Worm (Caenorhabditis elegans) whole organism, L1 larva: Measurements from ENCODE around the gene sip-1.

Source experiments
- C34B4.2 ChIP-seq: sonication (generic microtip); optimal IDR thresholded peaks from 2 replicates; lab custom pipeline; 2017; ENCODE audit warnings: mild to moderate bottlenecking, missing genetic modification characterization, missing compliant biosample characterization
- Y116A8C.19 ChIP-seq: sonication (generic microtip); optimal IDR thresholded peaks from 2 replicates; lab custom pipeline; 2016; ENCODE audit warnings: missing compliant biosample characterization, missing genetic modification characterization, borderline replicate concordance
- aly-2 ChIP-seq: fragments of 150-350 bp; optimal IDR thresholded peaks from 2 replicates; lab custom pipeline; 2014; ENCODE audit warnings: missing biosample characterization, missing genetic modification characterization
- ama-1 ChIP-seq: fragments of 150-350 bp; optimal IDR thresholded peaks from 2 replicates; lab custom pipeline; 2014
- blmp-1 ChIP-seq: fragments of 150-350 bp; optimal IDR thresholded peaks from 2 replicates; lab custom pipeline; 2014; ENCODE audit warnings: missing biosample characterization, missing genetic modification characterization
- ceh-63 ChIP-seq: fragments of 200-800 bp; sonication (Bioruptor generic); optimal IDR thresholded peaks from 2 replicates; lab custom pipeline; 2018; ENCODE audit warnings: mild to moderate bottlenecking, missing genetic modification characterization, missing compliant biosample characterization
- ceh-88 ChIP-seq: fragments of 200-800 bp; sonication (Bioruptor generic); IDR thresholded peaks from 2 replicates; pipeline ENCODE4 v1.3.6; 2022; ENCODE audit warnings: missing genetic modification characterization, missing compliant biosample characterization
- dpl-1 ChIP-seq, 3 experiments: fragments of 150-350 bp in 2 of 3; sonication (generic microtip) in 1 of 3; optimal IDR thresholded peaks; 2 replicates each; lab custom pipeline; 2014 to 2017; ENCODE audit warnings: missing biosample characterization in 3 of 3, missing genetic modification characterization in 3 of 3, missing genetic modification reagents in 3 of 3
- efl-1 ChIP-seq, 4 experiments: fragments of 150-350 bp; optimal IDR thresholded peaks in 3 of 4; peaks in 1 of 4; 1 replicate in 1 of 4; 2 replicates in 3 of 4; lab custom pipeline; 2014; ENCODE audit warnings: missing biosample characterization in 2 of 4, missing genetic modification characterization in 2 of 4, missing genetic modification reagents in 2 of 4
- efl-3 ChIP-seq: fragments of 200-800 bp; sonication (Bioruptor generic); optimal IDR thresholded peaks from 2 replicates; lab custom pipeline; 2018; ENCODE audit warnings: mild to moderate bottlenecking, missing genetic modification characterization, missing compliant biosample characterization
- elt-2 ChIP-seq: sonication (generic microtip); optimal IDR thresholded peaks from 2 replicates; lab custom pipeline; 2016; ENCODE audit warnings: missing genetic modification characterization, mild to moderate bottlenecking, inconsistent platforms, missing compliant biosample characterization, missing genetic modification reagents
- elt-3 ChIP-seq, 6 experiments: fragments of 150-350 bp in 1 of 6; sonication (generic microtip); optimal IDR thresholded peaks; 2 replicates each; lab custom pipeline; 2017 to 2018; ENCODE audit warnings: missing biosample characterization in 6 of 6, missing genetic modification characterization in 6 of 6, inconsistent platforms in 1 of 6
- ets-5 ChIP-seq: fragments of 200-800 bp; sonication (Bioruptor generic); IDR thresholded peaks from 2 replicates; pipeline ENCODE4 v1.3.6; 2022; ENCODE audit warnings: missing genetic modification characterization, missing compliant biosample characterization
- fkh-4 ChIP-seq: sonication (generic microtip); optimal IDR thresholded peaks from 2 replicates; lab custom pipeline; 2016; ENCODE audit warnings: missing compliant biosample characterization, missing genetic modification characterization, borderline replicate concordance
- fkh-8 ChIP-seq: sonication (generic microtip); optimal IDR thresholded peaks from 2 replicates; lab custom pipeline; 2016; ENCODE audit warnings: mild to moderate bottlenecking, missing genetic modification characterization, missing compliant biosample characterization
- hlh-17 ChIP-seq: fragments of 200-800 bp; sonication (Bioruptor generic); optimal IDR thresholded peaks from 2 replicates; lab custom pipeline; 2018; ENCODE audit warnings: missing genetic modification characterization, mild to moderate bottlenecking, missing compliant biosample characterization, moderate library complexity, borderline replicate concordance
- irx-1 ChIP-seq: sonication (generic microtip); optimal IDR thresholded peaks from 2 replicates; lab custom pipeline; 2016; ENCODE audit warnings: missing genetic modification characterization, missing compliant biosample characterization
- jun-1 ChIP-seq: fragments of 150-350 bp; optimal IDR thresholded peaks from 2 replicates; lab custom pipeline; 2014; ENCODE audit warnings: missing biosample characterization, missing genetic modification reagents, missing genetic modification characterization
- lin-35 ChIP-seq, 2 experiments: fragments of 150-350 bp; optimal IDR thresholded peaks; 2 replicates each; lab custom pipeline; 2014; ENCODE audit warnings: missing biosample characterization in 2 of 2, missing genetic modification characterization in 2 of 2, missing genetic modification reagents in 2 of 2
- lin-39 ChIP-seq: fragments of 150-350 bp; optimal IDR thresholded peaks from 2 replicates; lab custom pipeline; 2014; ENCODE audit warnings: missing biosample characterization, missing genetic modification reagents, missing genetic modification characterization
- lir-3 ChIP-seq: sonication (generic microtip); optimal IDR thresholded peaks from 2 replicates; lab custom pipeline; 2016; ENCODE audit warnings: mild to moderate bottlenecking, missing genetic modification characterization, moderate library complexity, missing compliant biosample characterization; ENCODE audit not compliant: poor library complexity
- mab-9 ChIP-seq: fragments of 200-800 bp; sonication (Bioruptor generic); IDR thresholded peaks from 2 replicates; pipeline ENCODE4 v1.3.6; 2022; ENCODE audit warnings: missing genetic modification reagents, missing genetic modification characterization, missing compliant biosample characterization
- mef-2 ChIP-seq: fragments of 150-350 bp; optimal IDR thresholded peaks from 2 replicates; lab custom pipeline; 2014; ENCODE audit warnings: missing biosample characterization, missing genetic modification characterization
- mep-1 ChIP-seq: fragments of 150-350 bp; optimal IDR thresholded peaks from 2 replicates; lab custom pipeline; 2014; ENCODE audit warnings: missing biosample characterization, missing genetic modification characterization
- nhr-11 ChIP-seq: fragments of 150-350 bp; optimal IDR thresholded peaks from 2 replicates; lab custom pipeline; 2014; ENCODE audit warnings: missing biosample characterization, missing genetic modification characterization
- nhr-12 ChIP-seq: sonication (generic microtip); optimal IDR thresholded peaks from 2 replicates; lab custom pipeline; 2017; ENCODE audit warnings: missing biosample characterization, missing genetic modification characterization
- nhr-71 ChIP-seq: sonication (generic microtip); optimal IDR thresholded peaks from 2 replicates; lab custom pipeline; 2016; ENCODE audit warnings: mild to moderate bottlenecking, missing genetic modification characterization, moderate library complexity, missing compliant biosample characterization
- nhr-76 ChIP-seq: sonication (generic microtip); optimal IDR thresholded peaks from 2 replicates; lab custom pipeline; 2017; ENCODE audit warnings: missing biosample characterization, missing genetic modification characterization
- nhr-84 ChIP-seq: sonication (generic microtip); optimal IDR thresholded peaks from 2 replicates; lab custom pipeline; 2017; ENCODE audit warnings: missing biosample characterization, missing genetic modification characterization
- nhr-85 ChIP-seq: sonication (generic microtip); peaks from one replicate; lab custom pipeline; 2016; ENCODE audit warnings: missing genetic modification characterization, inconsistent platforms, missing compliant biosample characterization
- nhr-90 ChIP-seq: sonication (generic microtip); optimal IDR thresholded peaks from 2 replicates; lab custom pipeline; 2016; ENCODE audit warnings: mild to moderate bottlenecking, missing genetic modification characterization, missing compliant biosample characterization; ENCODE audit not compliant: poor library complexity
- snpc-4 ChIP-seq: fragments of 150-350 bp; optimal IDR thresholded peaks from 2 replicates; lab custom pipeline; 2014; ENCODE audit warnings: missing biosample characterization, missing genetic modification characterization
- tbx-2 ChIP-seq: sonication (generic microtip); optimal IDR thresholded peaks from 2 replicates; lab custom pipeline; 2016; ENCODE audit warnings: missing genetic modification characterization, missing compliant biosample characterization
- unc-130 ChIP-seq: fragments of 150-350 bp; optimal IDR thresholded peaks from 2 replicates; lab custom pipeline; 2017; ENCODE audit warnings: missing biosample characterization, missing genetic modification characterization, inconsistent platforms
- unc-86 ChIP-seq: sonication (generic microtip); optimal IDR thresholded peaks from 2 replicates; lab custom pipeline; 2016; ENCODE audit warnings: missing genetic modification characterization, missing compliant biosample characterization
- unc-98 ChIP-seq: fragments of 200-800 bp; sonication (Bioruptor generic); IDR thresholded peaks from 2 replicates; pipeline ENCODE4 v1.3.6; 2022; ENCODE audit warnings: missing genetic modification characterization, missing compliant biosample characterization
- xbp-1 ChIP-seq: sonication (generic microtip); optimal IDR thresholded peaks from 2 replicates; lab custom pipeline; 2016; ENCODE audit warnings: missing genetic modification characterization, missing compliant biosample characterization
- zag-1 ChIP-seq: fragments of 150-350 bp; optimal IDR thresholded peaks from 2 replicates; lab custom pipeline; 2014; ENCODE audit warnings: missing biosample characterization, missing genetic modification characterization
- ztf-4 ChIP-seq: fragments of 150-350 bp; optimal IDR thresholded peaks from 2 replicates; lab custom pipeline; 2014; ENCODE audit warnings: missing biosample characterization, missing genetic modification characterization

The sip-1 gene

DNA sequence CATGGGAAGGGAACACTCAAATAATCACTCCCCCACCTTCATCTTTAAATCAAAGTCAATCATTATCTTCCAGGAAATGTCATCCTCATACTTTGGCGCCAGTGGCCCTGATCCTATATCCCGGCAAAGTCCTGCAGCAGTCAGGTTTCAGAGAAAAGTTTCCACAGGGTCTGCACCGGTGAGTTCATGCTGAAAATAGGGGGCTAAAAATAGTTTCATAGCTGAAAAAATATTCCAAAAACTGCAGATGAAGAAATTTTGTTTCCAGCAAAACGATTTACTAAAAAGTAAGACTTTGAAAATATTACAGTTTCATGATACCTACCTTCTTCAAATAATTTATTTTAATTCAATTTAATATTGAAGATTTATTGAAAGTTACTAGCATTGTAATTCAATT is 18.5 kb downstream of the sip-1 start, which contains the start of gene ptr-25:
TSS of gene ptr-25 (plus strand) at position 73 of the 400 bp plus-strand sequence.
- TF ChIP-seq efl-1 (optimal IDR thresholded peaks at IDR 0.05; lab: Kevin White, UChicago) (no peak), efl-1 (GFP tag; optimal IDR thresholded peaks at IDR 0.05 in 1 of 2; lab: Kevin White, UChicago) (peak in 1 of 2 experiments; percentile 75), nhr-84 (tag; lab: Kevin White, UChicago) (no peak)

DNA sequence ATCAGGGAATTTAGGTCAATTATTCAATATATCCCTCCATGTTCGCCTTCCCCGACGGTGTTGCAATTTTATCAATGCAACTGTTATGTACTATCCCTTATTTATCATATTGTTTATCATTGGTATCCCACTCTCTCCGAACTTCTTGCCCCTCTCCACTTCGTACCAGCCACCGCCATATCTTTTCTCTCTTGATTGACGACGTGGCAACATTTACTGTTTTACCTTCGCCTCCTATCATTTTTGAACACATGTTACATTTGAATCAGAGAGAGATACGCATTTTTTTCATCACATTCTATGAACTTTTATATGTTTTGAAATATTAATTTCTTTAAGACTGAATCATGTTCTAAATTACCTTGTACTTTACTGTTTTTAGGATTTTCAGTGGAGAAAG is 20.1 kb downstream of the sip-1 start:
- TF ChIP-seq ceh-88 (GFP tag; lab: Robert Waterston, UW) = no peak
- TF ChIP-seq nhr-85 (tag; lab: Kevin White, UChicago) = peak; percentile 36
- TF ChIP-seq jun-1 (tag; lab: Kevin White, UChicago) = no peak
- no peak for TF ChIP-seq fkh-8 (tag; lab: Kevin White, UChicago)
- peak; percentile 78 for TF ChIP-seq blmp-1
- TF ChIP-seq efl-1 (optimal IDR thresholded peaks at IDR 0.05; lab: Kevin White, UChicago) = no peak
- peak in 1 of 2 experiments; percentile 40 for TF ChIP-seq efl-1 (GFP tag; optimal IDR thresholded peaks at IDR 0.05 in 1 of 2; lab: Kevin White, UChicago)
- TF ChIP-seq mef-2 (tag; lab: Kevin White, UChicago) = no peak
- no peak for TF ChIP-seq xbp-1 (tag; lab: Kevin White, UChicago)
- TF ChIP-seq ets-5 = no peak
- peak in 4 of 6 experiments; percentile 14 to 61 (median 52) for TF ChIP-seq elt-3 (tag; optimal IDR thresholded peaks at IDR 0.05; lab: Kevin White, UChicago)
- no peak for TF ChIP-seq aly-2 (tag; lab: Kevin White, UChicago)

DNA sequence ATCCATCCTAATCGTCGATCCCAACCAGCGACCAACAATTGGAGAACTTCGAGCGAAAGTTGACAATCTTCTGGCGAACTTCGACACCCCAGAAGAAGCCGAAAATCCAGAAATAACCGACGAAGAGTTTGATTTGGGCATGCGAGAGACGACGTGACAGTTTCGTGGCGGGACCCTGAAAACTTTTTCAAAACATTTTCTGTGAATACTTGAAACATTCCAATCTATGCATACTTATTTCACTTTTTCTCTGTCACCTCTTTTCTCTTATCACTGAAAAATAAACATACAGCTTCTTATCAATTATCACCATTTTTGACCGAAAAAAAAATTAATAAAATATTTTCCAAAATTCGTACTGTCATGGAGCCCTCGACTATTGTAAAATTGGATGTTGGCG is 24.6 kb downstream of the sip-1 start, which contains the start of gene D2045.8:
TSS of gene D2045.8 (plus strand) at position 301 of the 400 bp plus-strand sequence.
- TF ChIP-seq irx-1 (no peak), blmp-1 (no peak), fkh-4 (tag; lab: Kevin White, UChicago) (no peak), nhr-12 (tag; lab: Kevin White, UChicago) (no peak), nhr-76 (tag; lab: Kevin White, UChicago) (no peak), nhr-85 (tag; lab: Kevin White, UChicago) (no peak), C34B4.2 (tag; lab: Kevin White, UChicago) (no peak), mep-1 (tag; lab: Kevin White, UChicago) (no peak), snpc-4 (tag; lab: Kevin White, UChicago) (no peak)

DNA sequence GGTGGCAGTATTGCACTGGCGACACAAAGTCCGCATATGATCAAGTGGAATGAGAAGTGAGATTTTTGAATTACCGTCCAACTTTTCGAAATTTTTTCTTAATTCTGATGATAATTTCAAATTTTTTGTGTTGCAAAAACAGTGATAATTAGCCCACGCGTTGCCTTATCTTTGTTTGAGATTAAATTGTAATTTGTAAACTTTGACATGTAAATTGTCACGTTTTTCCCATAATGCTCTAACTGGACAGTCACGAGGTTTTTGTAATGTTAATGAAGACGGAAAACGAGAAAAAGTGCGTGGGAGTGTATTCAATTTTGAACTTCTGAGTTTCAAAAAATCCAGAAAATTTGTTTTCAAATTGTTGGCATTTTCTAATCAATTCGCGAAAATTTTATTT is 25.1 kb downstream of the sip-1 start:
- TF ChIP-seq unc-130 (no peak), ztf-4 (tag; lab: Kevin White, UChicago) (no peak), unc-98 (GFP tag; lab: Robert Waterston, UW) (no peak), nhr-11 (no peak), elt-2 (tag; lab: Kevin White, UChicago) (peak; percentile 70), elt-3 (tag; optimal IDR thresholded peaks at IDR 0.05; lab: Kevin White, UChicago) (no peak), Y116A8C.19 (tag; lab: Kevin White, UChicago) (no peak), dpl-1 (GFP tag; optimal IDR thresholded peaks at IDR 0.05; lab: Kevin White, UChicago) (no peak), lin-35 (GFP tag; optimal IDR thresholded peaks at IDR 0.05; lab: Kevin White, UChicago) (peak in 1 of 2 experiments; percentile 21), tbx-2 (no peak)

DNA sequence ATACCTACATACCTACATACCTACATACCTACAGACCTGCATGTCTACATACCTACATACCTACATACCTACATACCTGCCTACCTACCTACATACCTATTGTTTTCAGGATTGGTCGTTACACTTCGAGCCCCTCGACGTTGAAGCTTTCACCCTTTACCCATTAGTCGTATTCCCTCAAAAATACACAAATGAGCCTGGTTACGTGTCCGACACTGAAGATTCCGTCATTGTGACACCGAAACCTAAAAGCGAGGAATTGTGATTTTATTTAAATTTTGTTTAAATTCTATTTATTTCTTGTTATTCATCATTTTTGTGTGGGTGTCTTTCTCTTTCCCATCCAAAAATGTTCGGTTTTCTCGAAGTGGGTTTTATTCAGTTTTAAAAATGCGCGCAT is 27.4 kb downstream of the sip-1 start, which contains the start of gene D2045.7:
TSS of gene D2045.7 (plus strand) at position 301 of the 400 bp plus-strand sequence.
- TF ChIP-seq efl-1 (optimal IDR thresholded peaks at IDR 0.05; lab: Kevin White, UChicago) = no peak
- no peak for TF ChIP-seq efl-1 (GFP tag; optimal IDR thresholded peaks at IDR 0.05 in 1 of 2; lab: Kevin White, UChicago)
- no peak for TF ChIP-seq ceh-63 (GFP tag; lab: Kevin White, UChicago)
- TF ChIP-seq efl-3 (GFP tag; lab: Kevin White, UChicago) = no peak
- no peak for TF ChIP-seq unc-130
- no peak for TF ChIP-seq zag-1 (tag; lab: Kevin White, UChicago)
- no peak for TF ChIP-seq unc-98 (GFP tag; lab: Robert Waterston, UW)
- TF ChIP-seq mab-9 (GFP tag; lab: Robert Waterston, UW) = no peak
- TF ChIP-seq hlh-17 = no peak
- TF ChIP-seq lin-39 (tag; lab: Kevin White, UChicago) = no peak
- TF ChIP-seq nhr-71 (tag; lab: Kevin White, UChicago) = no peak
- TF ChIP-seq mef-2 (tag; lab: Kevin White, UChicago) = no peak
- TF ChIP-seq lir-3 (tag; lab: Kevin White, UChicago) = no peak
- no peak for TF ChIP-seq ama-1 (lab: Kevin White, UChicago)
- TF ChIP-seq dpl-1 (GFP tag; optimal IDR thresholded peaks at IDR 0.05; lab: Kevin White, UChicago) = no peak
- TF ChIP-seq nhr-90 (tag; lab: Kevin White, UChicago) = no peak
- no peak for TF ChIP-seq unc-86 (tag; lab: Kevin White, UChicago)
- TF ChIP-seq blmp-1 = no peak
